ENCODE assay signal across 5 fruit fly cellular contexts in genomic region chrX:13838255-13838654, dm6.
TF ChIP-seq lines count a peak whose summit lies in the region.

No protein-coding gene starts in this region.

- TF ChIP-seq CTCF in whole organism, embryonic (GFP tag; optimal IDR thresholded peaks at IDR 0.05; lab: Kevin White, UChicago): no peak

TF ChIP-seq in whole organism, adult, 20 proteins besides CTCF, POLR2A, EP300 and RAD21 (continues in another document):
- TF ChIP-seq Clk (GFP tag; optimal IDR thresholded peaks at IDR 0.05; lab: Kevin White, UChicago) (no peak), CG14711 (tag; optimal IDR thresholded peaks at IDR 0.05; lab: Kevin White, UChicago) (peak; percentile 54), Mnt (GFP tag; optimal IDR thresholded peaks at IDR 0.05; lab: Kevin White, UChicago) (no peak), Hr96 (GFP tag; optimal IDR thresholded peaks at IDR 0.05; lab: Kevin White, UChicago) (no peak), tj (GFP tag; optimal IDR thresholded peaks at IDR 0.05; lab: Kevin White, UChicago) (peak; percentile 27), pad (GFP tag; optimal IDR thresholded peaks at IDR 0.05; lab: Kevin White, UChicago) (no peak), cic (GFP tag; optimal IDR thresholded peaks at IDR 0.05; lab: Kevin White, UChicago) (no peak), CG11617 (GFP tag; optimal IDR thresholded peaks at IDR 0.05; lab: Kevin White, UChicago) (peak; percentile 4), CG7045 (GFP tag; optimal IDR thresholded peaks at IDR 0.05; lab: Kevin White, UChicago) (no peak), CG33017 (tag; optimal IDR thresholded peaks at IDR 0.05; lab: Kevin White, UChicago) (peak; percentile 25), CG7101 (tag; optimal IDR thresholded peaks at IDR 0.05; lab: Kevin White, UChicago) (peak; percentile 73), bab1 (GFP tag; optimal IDR thresholded peaks at IDR 0.05; lab: Kevin White, UChicago) (peak; percentile 67), CG12768 (GFP tag; optimal IDR thresholded peaks at IDR 0.05; lab: Kevin White, UChicago) (no peak), ovo (GFP tag; optimal IDR thresholded peaks at IDR 0.05; lab: Kevin White, UChicago) (no peak), Crg-1 (GFP tag; optimal IDR thresholded peaks at IDR 0.05; lab: Kevin White, UChicago) (no peak), CG5204 (GFP tag; optimal IDR thresholded peaks at IDR 0.05; lab: Kevin White, UChicago) (no peak), cnc (optimal IDR thresholded peaks at IDR 0.05; lab: Kevin White, UChicago) (no peak), toe (GFP tag; optimal IDR thresholded peaks at IDR 0.05; lab: Kevin White, UChicago) (no peak), CG1620 (GFP tag; optimal IDR thresholded peaks at IDR 0.05; lab: Kevin White, UChicago) (no peak)

TF ChIP-seq in whole organism, embryonic, 481 proteins besides CTCF, POLR2A, EP300 and RAD21 (continues in another document):
- no peak for TF ChIP-seq lov (optimal IDR thresholded peaks at IDR 0.05; lab: Kevin White, UChicago)
- TF ChIP-seq lov (GFP tag; IDR thresholded peaks at IDR 0.05; lab: Robert Waterston, UW): no peak
- TF ChIP-seq CG12391 (tag; optimal IDR thresholded peaks at IDR 0.05; lab: Kevin White, UChicago): peak; percentile 12
- TF ChIP-seq E2f2 (GFP tag; IDR thresholded peaks at IDR 0.05; lab: Robert Waterston, UW): peak; percentile 18; the same call in 1 of the 2 replicates
- peak; percentile 28; the same call in 2 of the 3 replicates for TF ChIP-seq Aef1 (GFP tag; IDR thresholded peaks at IDR 0.05; lab: Robert Waterston, UW)
- TF ChIP-seq dysf (GFP tag; IDR thresholded peaks at IDR 0.05; lab: Robert Waterston, UW): peak; percentile 29; the same call in 1 of the 3 replicates
- peak; percentile 16 for TF ChIP-seq Meics (GFP tag; optimal IDR thresholded peaks at IDR 0.05; lab: Kevin White, UChicago)
- 0 out of 2 replicates have a peak, but pooled peaks have one; percentile 16 for TF ChIP-seq Xrp1 (GFP tag; IDR thresholded peaks at IDR 0.05; lab: Robert Waterston, UW)
- 0 out of 2 replicates have a peak, but pooled peaks have one; percentile 8 for TF ChIP-seq HLH3B (GFP tag; IDR thresholded peaks at IDR 0.05; lab: Robert Waterston, UW)
- TF ChIP-seq NFAT (GFP tag; IDR thresholded peaks at IDR 0.05; lab: Robert Waterston, UW): no peak
- TF ChIP-seq Oli (tag; optimal IDR thresholded peaks at IDR 0.05; lab: Kevin White, UChicago): peak; percentile 16
- peak; percentile 49; the same call in 2 of the 3 replicates for TF ChIP-seq row (GFP tag; IDR thresholded peaks at IDR 0.05; lab: Robert Waterston, UW)
- peak; percentile 53 for TF ChIP-seq Drgx (GFP tag; IDR thresholded peaks at IDR 0.05; lab: Robert Waterston, UW)
- TF ChIP-seq Camta (GFP tag; optimal IDR thresholded peaks at IDR 0.05; lab: Kevin White, UChicago): no peak
- no peak for TF ChIP-seq gsb (GFP tag; IDR thresholded peaks at IDR 0.05; lab: Robert Waterston, UW)
- TF ChIP-seq Sox102F (GFP tag; optimal IDR thresholded peaks at IDR 0.05; lab: Kevin White, UChicago): peak; percentile 42
- TF ChIP-seq CG8290 (GFP tag; optimal IDR thresholded peaks at IDR 0.05; lab: Kevin White, UChicago): no peak
- TF ChIP-seq CG8290 (tag; optimal IDR thresholded peaks at IDR 0.05; lab: Kevin White, UChicago): no peak

TF ChIP-seq in whole organism, prepupa, 60 proteins besides CTCF, POLR2A, EP300 and RAD21 (continues in another document):
- TF ChIP-seq Hr38 (GFP tag; optimal IDR thresholded peaks at IDR 0.05; lab: Kevin White, UChicago) (no peak), OdsH (GFP tag; optimal IDR thresholded peaks at IDR 0.05; lab: Kevin White, UChicago) (peak; percentile 26), Lpt (GFP tag; optimal IDR thresholded peaks at IDR 0.05; lab: Kevin White, UChicago) (no peak), dsx (GFP tag; optimal IDR thresholded peaks at IDR 0.05; lab: Kevin White, UChicago; ENCODE audit: poor library complexity, severe bottlenecking) (peak; percentile 61), CG8632 (GFP tag; optimal IDR thresholded peaks at IDR 0.05; lab: Kevin White, UChicago) (peak; percentile 16), Blimp-1 (GFP tag; optimal IDR thresholded peaks at IDR 0.05; lab: Kevin White, UChicago) (no peak), Ets96B (tag; optimal IDR thresholded peaks at IDR 0.05; lab: Kevin White, UChicago) (peak; percentile 34), CG3919 (GFP tag; optimal IDR thresholded peaks at IDR 0.05; lab: Kevin White, UChicago) (no peak), acj6 (GFP tag; optimal IDR thresholded peaks at IDR 0.05; lab: Kevin White, UChicago) (no peak), CG6163 (GFP tag; IDR thresholded peaks at IDR 0.05; lab: Robert Waterston, UW) (peak; percentile 61; the same call in 2 of the 3 replicates), svp (GFP tag; lab: Kevin White, UChicago) (no peak), salr (GFP tag; optimal IDR thresholded peaks at IDR 0.05; lab: Kevin White, UChicago) (no peak), CG11902 (GFP tag; optimal IDR thresholded peaks at IDR 0.05; lab: Kevin White, UChicago) (no peak), CG16779 (tag; optimal IDR thresholded peaks at IDR 0.05; lab: Kevin White, UChicago) (no peak), Eip78C (GFP tag; lab: Kevin White, UChicago) (peak; percentile 48), CG34406 (GFP tag; optimal IDR thresholded peaks at IDR 0.05; lab: Kevin White, UChicago) (peak; percentile 25), fd59A (GFP tag; optimal IDR thresholded peaks at IDR 0.05; lab: Kevin White, UChicago) (no peak), Gug (GFP tag; IDR thresholded peaks at IDR 0.05; lab: Robert Waterston, UW) (no peak), Hr4 (GFP tag; optimal IDR thresholded peaks at IDR 0.05; lab: Kevin White, UChicago) (no peak), fd85E (GFP tag; optimal IDR thresholded peaks at IDR 0.05; lab: Kevin White, UChicago) (no peak)

TF ChIP-seq in whole organism, pupa, 21 proteins besides CTCF, POLR2A, EP300 and RAD21:
- peak; percentile 23 for TF ChIP-seq CG17806 (tag; optimal IDR thresholded peaks at IDR 0.05; lab: Kevin White, UChicago)
- TF ChIP-seq CG15710 (tag; optimal IDR thresholded peaks at IDR 0.05; lab: Kevin White, UChicago): peak; percentile 28
- TF ChIP-seq Pif1A (GFP tag; optimal IDR thresholded peaks at IDR 0.05; lab: Kevin White, UChicago): no peak
- TF ChIP-seq gl (tag; optimal IDR thresholded peaks at IDR 0.05; lab: Kevin White, UChicago): no peak
- no peak for TF ChIP-seq Pif1B (GFP tag; optimal IDR thresholded peaks at IDR 0.05; lab: Kevin White, UChicago)
- TF ChIP-seq CG4496 (GFP tag; IDR thresholded peaks at IDR 0.05; lab: Robert Waterston, UW): no peak; the same call in 2 of the 3 replicates
- no peak for TF ChIP-seq D1 (tag; optimal IDR thresholded peaks at IDR 0.05; lab: Kevin White, UChicago)
- peak; percentile 52; the same call in 1 of the 2 replicates for TF ChIP-seq CG32121 (GFP tag; IDR thresholded peaks at IDR 0.05; lab: Robert Waterston, UW)
- no peak for TF ChIP-seq CG10348 (GFP tag; IDR thresholded peaks at IDR 0.05; lab: Robert Waterston, UW)
- no peak for TF ChIP-seq CG8301 (tag; optimal IDR thresholded peaks at IDR 0.05; lab: Kevin White, UChicago)
- no peak for TF ChIP-seq fd96Ca (GFP tag; IDR thresholded peaks at IDR 0.05; lab: Robert Waterston, UW)
- peak; percentile 36 for TF ChIP-seq CG9948 (tag; optimal IDR thresholded peaks at IDR 0.05; lab: Kevin White, UChicago)
- TF ChIP-seq CG12605 (GFP tag; IDR thresholded peaks at IDR 0.05; lab: Robert Waterston, UW): no peak
- TF ChIP-seq CG8159 (tag; optimal IDR thresholded peaks at IDR 0.05; lab: Kevin White, UChicago): peak; percentile 47
- no peak for TF ChIP-seq EcR (GFP tag; optimal IDR thresholded peaks at IDR 0.05; lab: Kevin White, UChicago)
- TF ChIP-seq Snoo (tag; optimal IDR thresholded peaks at IDR 0.05; lab: Kevin White, UChicago): no peak
- no peak for TF ChIP-seq CG13204 (GFP tag; optimal IDR thresholded peaks at IDR 0.05; lab: Kevin White, UChicago)
- TF ChIP-seq rn (GFP tag; IDR thresholded peaks at IDR 0.05; lab: Robert Waterston, UW): no peak
- TF ChIP-seq CG14655 (GFP tag; optimal IDR thresholded peaks at IDR 0.05; lab: Kevin White, UChicago): no peak
- peak; percentile 29; the same call in 1 of the 2 replicates for TF ChIP-seq Ets98B (GFP tag; IDR thresholded peaks at IDR 0.05; lab: Robert Waterston, UW)
- no peak for TF ChIP-seq CG34367 (tag; optimal IDR thresholded peaks at IDR 0.05; lab: Kevin White, UChicago)

TF ChIP-seq in whole organism, wandering third instar larva, 38 proteins besides CTCF, POLR2A, EP300 and RAD21:
- TF ChIP-seq GATAd (GFP tag; optimal IDR thresholded peaks at IDR 0.05; lab: Kevin White, UChicago) (no peak), dsf (GFP tag; optimal IDR thresholded peaks at IDR 0.05; lab: Kevin White, UChicago; ENCODE audit: borderline replicate concordance) (no peak), psq (GFP tag; optimal IDR thresholded peaks at IDR 0.05; lab: Kevin White, UChicago) (peak; percentile 29), HLH106 (tag; optimal IDR thresholded peaks at IDR 0.05; lab: Kevin White, UChicago) (peak; percentile 14), rgr (GFP tag; optimal IDR thresholded peaks at IDR 0.05; lab: Kevin White, UChicago) (peak; percentile 12), Sp1 (GFP tag; optimal IDR thresholded peaks at IDR 0.05; lab: Kevin White, UChicago) (peak; percentile 1)
TF ChIP-seq in whole organism, wandering third instar larva: peak in this region for 4.
